Fruit fly (Drosophila melanogaster): ENCODE data around the gene CG14384.

CG14384 gene

dm6 chr3R:13015811-13016766 is 48.6 kb upstream of the CG14384 start (continued):
- no peak for TF ChIP-seq CG4318 (GFP tag; optimal IDR thresholded peaks at IDR 0.05)
- TF ChIP-seq net (GFP tag; optimal IDR thresholded peaks at IDR 0.05): peak; percentile 19
- no peak for TF ChIP-seq fd85E (GFP tag; optimal IDR thresholded peaks at IDR 0.05)
- TF ChIP-seq Smox (GFP tag; optimal IDR thresholded peaks at IDR 0.05): no peak
- TF ChIP-seq Blimp-1 (GFP tag; optimal IDR thresholded peaks at IDR 0.05): peak; percentile 32
- TF ChIP-seq CG10631 (GFP tag; optimal IDR thresholded peaks at IDR 0.05): peak; percentile 74
- TF ChIP-seq cyc (GFP tag; optimal IDR thresholded peaks at IDR 0.05): peak; percentile 4
- no peak for TF ChIP-seq pdm3 (GFP tag; optimal IDR thresholded peaks at IDR 0.05)
- TF ChIP-seq CG10669 (GFP tag; optimal IDR thresholded peaks at IDR 0.05): no peak
- TF ChIP-seq achi (GFP tag; optimal IDR thresholded peaks at IDR 0.05): no peak
- TF ChIP-seq CG7368 (GFP tag; optimal IDR thresholded peaks at IDR 0.05): no peak
- no peak for TF ChIP-seq CG11902 (GFP tag; optimal IDR thresholded peaks at IDR 0.05)
- no peak for TF ChIP-seq dac (GFP tag; optimal IDR thresholded peaks at IDR 0.05)
- TF ChIP-seq Lpt (GFP tag; optimal IDR thresholded peaks at IDR 0.05): peak; percentile 60
- peak; percentile 4 for TF ChIP-seq CG1621 (tag; optimal IDR thresholded peaks at IDR 0.05)
- TF ChIP-seq esn (GFP tag; optimal IDR thresholded peaks at IDR 0.05): peak; percentile 11
- TF ChIP-seq CG6163 (GFP tag; IDR thresholded peaks at IDR 0.05): peak; percentile 50; the same call in 1 of the 3 replicates
- TF ChIP-seq CG3919 (GFP tag; optimal IDR thresholded peaks at IDR 0.05): no peak
- peak; percentile 24; the same call in 1 of the 2 replicates for TF ChIP-seq CG15336 (GFP tag; IDR thresholded peaks at IDR 0.05)
- TF ChIP-seq CG9139 (GFP tag; optimal IDR thresholded peaks at IDR 0.05): peak; percentile 23

dm6 chr3R:13015402-13015801 is 47.9 kb upstream of the CG14384 start:
- TF ChIP-seq eg (GFP tag; IDR thresholded peaks at IDR 0.05) (0 out of 3 replicates have a peak, but pooled peaks have one; percentile 23), Blimp-1 (GFP tag; optimal IDR thresholded peaks at IDR 0.05) (peak; percentile 84), Sox14 (GFP tag; optimal IDR thresholded peaks at IDR 0.05) (peak; percentile 3), CG6854 (GFP tag; optimal IDR thresholded peaks at IDR 0.05) (peak; percentile 4), CG6792 (GFP tag; optimal IDR thresholded peaks at IDR 0.05) (no peak), CG11762 (GFP tag; optimal IDR thresholded peaks at IDR 0.05; ENCODE audit: insufficient read depth) (no peak)

dm6 chr3R:13014168-13014881 is 46.8 kb upstream of the CG14384 start:
- TF ChIP-seq CG6163 (GFP tag; IDR thresholded peaks at IDR 0.05): peak; percentile 41; the same call in 2 of the 3 replicates
- TF ChIP-seq Hr38 (GFP tag; optimal IDR thresholded peaks at IDR 0.05): no peak
- TF ChIP-seq CG8119 (GFP tag; IDR thresholded peaks at IDR 0.05): 0 out of 3 replicates have a peak, but pooled peaks have one; percentile 18
- no peak for TF ChIP-seq Sox14 (GFP tag; optimal IDR thresholded peaks at IDR 0.05)
- no peak for TF ChIP-seq Ets96B (tag; optimal IDR thresholded peaks at IDR 0.05)
- no peak for TF ChIP-seq Met (GFP tag; optimal IDR thresholded peaks at IDR 0.05)
- TF ChIP-seq eg (GFP tag; IDR thresholded peaks at IDR 0.05): peak; percentile 54
- peak; percentile 45; the same call in 1 of the 2 replicates for TF ChIP-seq CG11294 (GFP tag; IDR thresholded peaks at IDR 0.05)
- no peak for TF ChIP-seq svp (GFP tag)
- peak; percentile 51 for TF ChIP-seq CG15336 (GFP tag; IDR thresholded peaks at IDR 0.05)
- peak; percentile 55 for TF ChIP-seq CG32006 (GFP tag; optimal IDR thresholded peaks at IDR 0.05)
- TF ChIP-seq Hr4 (GFP tag; optimal IDR thresholded peaks at IDR 0.05): peak; percentile 43
- no peak for TF ChIP-seq CG8632 (GFP tag; optimal IDR thresholded peaks at IDR 0.05)
- no peak for TF ChIP-seq achi (GFP tag; optimal IDR thresholded peaks at IDR 0.05)
